Fruit fly (Drosophila melanogaster): ENCODE measurements around the gene Pus10.

Pus10 gene

dm6 chr2L:168270-168901, 13.3 kb upstream of the Pus10 start:
- TF ChIP-seq CG13894 (tag; optimal IDR thresholded peaks at IDR 0.05) = peak; percentile 20
- peak; percentile 93 for TF ChIP-seq nom (GFP tag; optimal IDR thresholded peaks at IDR 0.05)
- peak in 1 of 2 experiments; percentile 28 for TF ChIP-seq bsh (GFP tag; optimal IDR thresholded peaks at IDR 0.05)
- no peak for TF ChIP-seq sens-2 (GFP tag; IDR thresholded peaks at IDR 0.05)

- TF ChIP-seq pfk (GFP tag; optimal IDR thresholded peaks at IDR 0.05) = peak; percentile 75
- no peak for TF ChIP-seq CG16779 (GFP tag; IDR thresholded peaks at IDR 0.05)
- TF ChIP-seq CG9932 (GFP tag; IDR thresholded peaks at IDR 0.05) = no peak
- TF ChIP-seq CG6272 (GFP tag; IDR thresholded peaks at IDR 0.05) = no peak
- no peak for TF ChIP-seq br (optimal IDR thresholded peaks at IDR 0.05)
- TF ChIP-seq pros (GFP tag; optimal IDR thresholded peaks at IDR 0.05) = peak; percentile 85
- peak; percentile 95 for TF ChIP-seq Hmr (GFP tag; optimal IDR thresholded peaks at IDR 0.05)
- peak; percentile 38 for TF ChIP-seq maf-S (GFP tag; optimal IDR thresholded peaks at IDR 0.05)
- no peak for TF ChIP-seq Dip2 (GFP tag; IDR thresholded peaks at IDR 0.05)
- TF ChIP-seq Atf6 (GFP tag; IDR thresholded peaks at IDR 0.05) = no peak
- no peak for TF ChIP-seq amos (GFP tag; IDR thresholded peaks at IDR 0.05; ENCODE audit: partially characterized antibody)
- TF ChIP-seq CG32532 (GFP tag; IDR thresholded peaks at IDR 0.05) = no peak
- peak; percentile 90 for TF ChIP-seq CG4328 (GFP tag; optimal IDR thresholded peaks at IDR 0.05)
- TF ChIP-seq da (GFP tag; optimal IDR thresholded peaks at IDR 0.05) = no peak
- TF ChIP-seq CG15011 (GFP tag; optimal IDR thresholded peaks at IDR 0.05) = peak; percentile 81
- TF ChIP-seq cad (GFP tag; optimal IDR thresholded peaks at IDR 0.05) = no peak
- TF ChIP-seq Awh (GFP tag; IDR thresholded peaks at IDR 0.05) = no peak
- no peak for TF ChIP-seq Optix (GFP tag; IDR thresholded peaks at IDR 0.05)
- TF ChIP-seq jigr1 (GFP tag; IDR thresholded peaks at IDR 0.05) = no peak
- no peak for TF ChIP-seq Hmx (GFP tag; optimal IDR thresholded peaks at IDR 0.05)
- no peak for TF ChIP-seq crol (GFP tag; IDR thresholded peaks at IDR 0.05)
- TF ChIP-seq CG10267 (tag; optimal IDR thresholded peaks at IDR 0.05) = peak; percentile 26
- TF ChIP-seq CG6254 (GFP tag; optimal IDR thresholded peaks at IDR 0.05) = peak; percentile 41
- TF ChIP-seq CG33557 (GFP tag; optimal IDR thresholded peaks at IDR 0.05) = peak; percentile 56
- no peak for TF ChIP-seq Ets65A (GFP tag)
- peak; percentile 21 for TF ChIP-seq psq (GFP tag; optimal IDR thresholded peaks at IDR 0.05)
- TF ChIP-seq CG9817 (tag; optimal IDR thresholded peaks at IDR 0.05) = no peak
- TF ChIP-seq CG10366 (GFP tag; IDR thresholded peaks at IDR 0.05) = no peak
- no peak for TF ChIP-seq ac (GFP tag; optimal IDR thresholded peaks at IDR 0.05)
- peak; percentile 58 to 63 for TF ChIP-seq Hr51 (GFP tag; optimal IDR thresholded peaks at IDR 0.05)
- TF ChIP-seq Stat92E (GFP tag; optimal IDR thresholded peaks at IDR 0.05) = peak in 2 of 3 experiments; percentile 38 to 76
- TF ChIP-seq CG13894 (tag; optimal IDR thresholded peaks at IDR 0.05) = peak; percentile 90
- TF ChIP-seq CG9797 (GFP tag; optimal IDR thresholded peaks at IDR 0.05) = no peak
- TF ChIP-seq bowl (GFP tag; IDR thresholded peaks at IDR 0.05) = no peak
- TF ChIP-seq CG18599 (GFP tag; optimal IDR thresholded peaks at IDR 0.05) = peak; percentile 93
- no peak for TF ChIP-seq CG11085 (GFP tag; IDR thresholded peaks at IDR 0.05)
- peak; percentile 37 for TF ChIP-seq D19B (GFP tag; optimal IDR thresholded peaks at IDR 0.05)
- TF ChIP-seq Sox100B (GFP tag; optimal IDR thresholded peaks at IDR 0.05) = peak; percentile 74
- no peak for TF ChIP-seq peb (GFP tag; IDR thresholded peaks at IDR 0.05)
- TF ChIP-seq Elba2 (GFP tag; optimal IDR thresholded peaks at IDR 0.05) = no peak
- TF ChIP-seq CG4820 (GFP tag; optimal IDR thresholded peaks at IDR 0.05) = no peak
- TF ChIP-seq sc (optimal IDR thresholded peaks at IDR 0.05) = no peak
- peak; percentile 34 for TF ChIP-seq sc (GFP tag; optimal IDR thresholded peaks at IDR 0.05)
Observed at dm6 chr2L:166115-167069, 11.3 kb upstream of the Pus10 start.

All from whole organism, embryonic.